Worm (Caenorhabditis elegans): ENCODE data around the gene fndc-1.

Gene fndc-1

DNA sequence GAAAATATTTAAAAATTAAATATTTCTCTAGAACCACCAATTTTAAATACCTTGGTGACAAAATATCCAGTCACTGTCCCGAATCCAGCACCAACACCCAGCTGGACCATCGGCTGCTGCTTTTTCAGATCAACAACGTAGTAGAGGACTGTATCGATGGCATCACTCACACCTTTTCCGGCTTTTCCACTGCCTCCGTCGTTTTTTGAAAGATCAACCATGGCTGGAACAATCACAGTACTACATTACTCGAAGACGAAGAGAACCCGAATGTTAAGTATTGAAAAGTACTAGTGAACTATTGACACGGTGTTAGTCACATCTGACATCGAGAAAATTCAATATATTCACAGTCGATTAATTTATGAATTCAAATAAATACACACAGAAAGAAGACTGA is at the start of gene fndc-1:
TSS of gene fndc-1 (minus strand) at position 227 of the 400 bp plus-strand sequence.
- TF ChIP-seq W03F9.2 (tag; optimal IDR thresholded peaks at IDR 0.05) (no peak), him-1 (tag; optimal IDR thresholded peaks at IDR 0.05) (no peak), dao-5 (tag; optimal IDR thresholded peaks at IDR 0.05) (no peak)

- no peak for TF ChIP-seq dao-5 (tag; optimal IDR thresholded peaks at IDR 0.05)
- TF ChIP-seq him-1 (tag; optimal IDR thresholded peaks at IDR 0.05), result no peak
- TF ChIP-seq W03F9.2 (tag; optimal IDR thresholded peaks at IDR 0.05), result no peak
Observed at ce11 chrII:11286445-11286844, 49.3 kb upstream of the fndc-1 start.

DNA sequence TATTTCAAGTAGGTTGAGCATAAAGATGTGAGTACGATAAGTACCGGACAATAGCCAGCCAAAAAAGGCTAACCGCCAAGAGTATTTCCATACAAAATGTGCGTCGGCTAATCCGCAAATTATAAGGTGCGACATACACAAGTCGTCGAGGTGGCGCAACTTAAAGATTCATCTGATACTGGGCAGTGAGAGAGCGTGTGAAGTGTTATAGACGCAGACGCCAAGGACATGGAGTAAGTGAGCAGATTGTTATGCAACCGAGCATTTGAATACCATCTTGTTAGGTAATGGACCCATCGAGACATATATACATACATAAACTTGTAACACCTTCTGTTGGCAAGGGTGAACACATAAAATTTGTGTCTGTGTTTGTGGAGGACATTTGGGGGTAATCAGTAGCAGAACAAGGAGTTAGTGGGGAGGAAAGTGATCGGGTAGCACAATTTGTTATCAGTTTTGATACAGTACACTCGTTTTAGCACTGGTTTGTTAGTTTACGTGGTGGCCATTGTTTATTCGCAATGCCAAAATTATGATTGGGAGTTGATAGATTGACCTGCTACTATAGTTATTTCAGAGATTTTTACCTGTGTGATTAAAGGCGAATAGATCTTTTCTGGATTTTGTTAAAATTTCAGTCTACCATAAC is 48.3 kb upstream of the fndc-1 start:
- TF ChIP-seq dao-5 (tag; optimal IDR thresholded peaks at IDR 0.05) (no peak), him-1 (tag; optimal IDR thresholded peaks at IDR 0.05) (no peak), W03F9.2 (tag; optimal IDR thresholded peaks at IDR 0.05) (no peak)

ce11 chrII:11284701-11285100 is 47.6 kb upstream of the fndc-1 start:
- TF ChIP-seq dao-5 (tag; optimal IDR thresholded peaks at IDR 0.05) (no peak), W03F9.2 (tag; optimal IDR thresholded peaks at IDR 0.05) (no peak), him-1 (tag; optimal IDR thresholded peaks at IDR 0.05) (no peak)

DNA sequence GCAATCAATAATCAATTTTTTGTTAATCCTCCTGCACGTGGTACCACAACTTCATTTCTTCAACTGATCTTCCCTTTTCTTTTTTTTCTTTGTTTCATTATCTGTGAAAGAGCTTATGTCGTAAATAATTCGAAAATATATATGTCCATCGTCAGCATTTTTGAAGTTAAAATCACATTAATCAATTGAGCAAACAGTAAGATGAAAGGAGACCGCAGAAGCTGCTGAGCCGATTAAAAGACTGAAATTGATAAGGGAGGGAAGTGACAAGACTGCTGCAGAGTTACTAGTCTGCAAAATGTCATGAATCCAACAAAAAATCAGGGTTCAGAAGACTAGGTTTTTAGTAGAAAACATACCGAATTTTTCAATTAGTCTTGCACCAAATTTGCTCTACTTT is 46.7 kb upstream of the fndc-1 start:
- no peak for TF ChIP-seq him-1 (tag; optimal IDR thresholded peaks at IDR 0.05)
- no peak for TF ChIP-seq dao-5 (tag; optimal IDR thresholded peaks at IDR 0.05)
- TF ChIP-seq W03F9.2 (tag; optimal IDR thresholded peaks at IDR 0.05), result no peak

DNA sequence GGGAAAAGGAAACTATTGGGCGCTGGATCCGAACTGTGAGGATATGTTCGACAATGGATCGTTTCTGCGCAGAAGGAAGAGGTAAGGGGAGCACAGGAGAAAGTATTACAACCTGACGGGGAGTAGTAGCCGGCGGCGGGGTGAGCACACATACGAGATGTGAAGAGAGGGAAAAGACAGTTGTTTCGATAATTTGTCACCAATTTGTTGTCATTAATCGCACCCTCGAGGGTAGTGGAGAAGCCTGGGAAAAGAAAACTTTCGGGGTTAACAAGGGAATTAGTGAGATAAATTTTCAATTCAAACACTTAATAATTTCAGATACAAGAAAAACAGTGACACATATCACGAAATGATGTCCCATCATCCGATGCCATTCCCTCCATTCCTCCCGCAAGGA is 45.9 kb upstream of the fndc-1 start:
- no peak for TF ChIP-seq him-1 (tag; optimal IDR thresholded peaks at IDR 0.05)
- no peak for TF ChIP-seq dao-5 (tag; optimal IDR thresholded peaks at IDR 0.05)
- no peak for TF ChIP-seq W03F9.2 (tag; optimal IDR thresholded peaks at IDR 0.05)

ce11 chrII:11281666-11282065 is 44.5 kb upstream of the fndc-1 start, which contains the start of gene unc-130:
Gene unc-130 (plus strand): TSS chrII:11281966.
- TF ChIP-seq him-1 (tag; optimal IDR thresholded peaks at IDR 0.05) (no peak), W03F9.2 (tag; optimal IDR thresholded peaks at IDR 0.05) (no peak), dao-5 (tag; optimal IDR thresholded peaks at IDR 0.05) (no peak)

DNA sequence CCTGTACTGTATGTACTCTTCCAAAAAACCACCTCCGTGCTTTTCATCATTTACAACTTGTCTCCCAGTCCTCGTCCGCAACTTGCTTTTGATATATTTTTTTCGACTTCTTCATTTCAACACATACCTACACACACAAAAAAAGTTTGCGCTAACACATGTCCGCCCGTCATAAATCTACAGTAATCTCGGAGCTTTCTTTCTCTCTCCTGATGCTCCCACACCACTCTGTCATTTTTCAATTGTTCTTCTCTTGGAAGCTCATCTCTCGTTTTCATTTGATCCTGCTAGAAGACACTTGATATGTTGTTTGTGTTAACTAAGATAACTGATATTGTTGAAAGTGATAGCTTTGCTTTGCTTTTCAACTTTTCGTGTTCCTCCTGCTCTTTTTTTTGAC is 44.1 kb upstream of the fndc-1 start:
- no peak for TF ChIP-seq him-1 (tag; optimal IDR thresholded peaks at IDR 0.05)
- no peak for TF ChIP-seq W03F9.2 (tag; optimal IDR thresholded peaks at IDR 0.05)
- TF ChIP-seq dao-5 (tag; optimal IDR thresholded peaks at IDR 0.05), result no peak

- TF ChIP-seq W03F9.2 (tag; optimal IDR thresholded peaks at IDR 0.05), result no peak
- TF ChIP-seq him-1 (tag; optimal IDR thresholded peaks at IDR 0.05), result no peak
- TF ChIP-seq dao-5 (tag; optimal IDR thresholded peaks at IDR 0.05), result no peak
Observed at ce11 chrII:11279971-11280370, 42.8 kb upstream of the fndc-1 start.

ce11 chrII:11276879-11277278 is 39.8 kb upstream of the fndc-1 start:
- no peak for TF ChIP-seq W03F9.2 (tag; optimal IDR thresholded peaks at IDR 0.05)
- TF ChIP-seq dao-5 (tag; optimal IDR thresholded peaks at IDR 0.05), result no peak
- no peak for TF ChIP-seq him-1 (tag; optimal IDR thresholded peaks at IDR 0.05)

DNA sequence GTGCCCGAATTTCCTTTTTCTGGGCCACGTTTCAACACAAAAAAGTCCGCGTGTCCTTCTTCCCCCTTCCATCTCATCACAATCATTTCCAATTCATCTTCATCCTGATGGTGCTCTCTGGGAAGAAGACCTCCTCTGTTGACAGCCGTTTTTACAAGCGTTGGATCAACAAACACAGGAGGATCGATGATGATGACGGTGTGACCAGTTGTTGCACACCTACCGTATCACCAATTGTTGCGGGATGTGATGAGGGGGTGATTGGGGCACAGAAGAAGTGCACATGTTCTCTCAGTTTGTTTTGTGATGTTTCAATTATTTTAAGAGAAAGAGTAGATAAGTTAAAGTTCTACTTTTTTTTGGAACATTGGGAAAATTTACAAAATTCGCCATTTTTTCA is 38.4 kb upstream of the fndc-1 start:
- TF ChIP-seq him-1 (tag; optimal IDR thresholded peaks at IDR 0.05) (no peak), W03F9.2 (tag; optimal IDR thresholded peaks at IDR 0.05) (no peak), dao-5 (tag; optimal IDR thresholded peaks at IDR 0.05) (no peak)

DNA sequence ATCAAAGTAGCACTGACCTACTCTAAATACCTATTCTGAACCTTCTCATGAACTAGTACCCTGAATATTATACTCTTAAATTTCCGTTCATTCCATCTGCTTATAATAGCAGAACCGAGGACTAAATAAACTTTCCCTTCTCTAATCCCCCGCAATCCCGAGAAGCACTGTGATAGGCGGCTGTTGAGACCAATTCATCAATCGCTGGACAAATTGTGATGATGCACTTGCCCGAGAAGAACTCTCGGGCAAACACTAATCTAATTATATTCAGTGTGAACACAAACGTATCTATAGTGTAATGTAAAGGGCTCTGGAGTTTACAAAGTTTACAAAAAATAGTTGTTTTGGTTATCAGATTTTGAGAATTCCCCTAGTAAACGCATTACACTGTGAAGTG is 37.8 kb upstream of the fndc-1 start:
- TF ChIP-seq W03F9.2 (tag; optimal IDR thresholded peaks at IDR 0.05) (no peak), him-1 (tag; optimal IDR thresholded peaks at IDR 0.05) (no peak), dao-5 (tag; optimal IDR thresholded peaks at IDR 0.05) (no peak)

ce11 chrII:11270829-11271228 is 33.7 kb upstream of the fndc-1 start:
- TF ChIP-seq him-1 (tag; optimal IDR thresholded peaks at IDR 0.05), result no peak
- no peak for TF ChIP-seq dao-5 (tag; optimal IDR thresholded peaks at IDR 0.05)
- TF ChIP-seq W03F9.2 (tag; optimal IDR thresholded peaks at IDR 0.05), result no peak

ce11 chrII:11268822-11269221 is 31.7 kb upstream of the fndc-1 start, which contains the start of gene cut-1:
Gene cut-1 (plus strand): TSS chrII:11269122.
- TF ChIP-seq dao-5 (tag; optimal IDR thresholded peaks at IDR 0.05), result no peak
- no peak for TF ChIP-seq him-1 (tag; optimal IDR thresholded peaks at IDR 0.05)
- TF ChIP-seq W03F9.2 (tag; optimal IDR thresholded peaks at IDR 0.05), result no peak

ce11 chrII:11261173-11261572 is 24.0 kb upstream of the fndc-1 start, which contains the start of gene T05B9.1:
Gene T05B9.1 (minus strand): TSS chrII:11261192.
- TF ChIP-seq him-1 (tag; optimal IDR thresholded peaks at IDR 0.05) (no peak), dao-5 (tag; optimal IDR thresholded peaks at IDR 0.05) (no peak), W03F9.2 (tag; optimal IDR thresholded peaks at IDR 0.05) (no peak)
